Worm (Caenorhabditis elegans): ENCODE data around the gene spig-4.

DNA sequence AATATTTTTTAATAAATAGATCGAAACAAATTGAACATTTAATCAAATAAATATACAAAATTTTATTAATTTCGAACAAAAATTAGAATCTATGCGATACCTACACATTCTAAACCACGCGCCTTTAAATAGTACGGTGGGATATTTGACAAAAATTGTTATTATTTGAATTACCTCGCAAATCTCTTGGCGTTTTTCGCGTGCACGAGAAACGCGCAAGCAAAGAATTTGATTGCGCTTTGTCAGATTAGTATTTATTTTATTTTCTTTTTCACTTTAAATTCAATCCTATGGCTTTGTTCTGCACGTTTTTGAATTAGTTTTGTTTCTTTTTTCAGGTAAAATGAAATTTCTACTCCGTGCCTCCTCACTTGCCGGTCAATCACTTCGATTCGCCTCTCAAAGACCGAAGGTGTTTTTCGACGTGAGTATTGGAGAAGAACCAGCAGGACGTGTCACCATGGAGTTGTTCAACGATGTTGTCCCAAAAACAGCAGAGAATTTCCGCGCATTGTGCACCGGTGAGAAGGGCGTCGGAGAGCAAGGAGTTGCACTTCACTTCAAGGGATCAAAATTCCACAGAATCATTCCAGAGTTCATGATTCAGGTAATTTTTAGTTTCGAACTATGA, 49.2 kb upstream of the spig-4 start, which contains the start of gene cyn-1:
- TF ChIP-seq nhr-179 (tag; optimal IDR thresholded peaks at IDR 0.05) (no peak), C17E4.6 (GFP tag; IDR thresholded peaks at IDR 0.05) (no peak), ekl-4 (GFP tag; IDR thresholded peaks at IDR 0.05) (peak; percentile 44; the same call in 1 of the 2 replicates), F22D6.2 (tag; optimal IDR thresholded peaks at IDR 0.05) (peak; percentile 15), attf-6 (GFP tag; IDR thresholded peaks at IDR 0.05) (no peak), snpc-4 (GFP tag; optimal IDR thresholded peaks at IDR 0.05) (no peak), snpc-4 (tag; optimal IDR thresholded peaks at IDR 0.05) (peak; percentile 42 to 75 (median 59)), madf-10 (tag; optimal IDR thresholded peaks at IDR 0.05) (peak; percentile 51), unc-62 (GFP tag; optimal IDR thresholded peaks at IDR 0.05) (no peak), lir-1 (GFP tag; conservative IDR thresholded peaks at IDR 0.05) (no peak), ceh-58 (GFP tag; IDR thresholded peaks at IDR 0.05) (no peak), nhr-90 (tag; optimal IDR thresholded peaks at IDR 0.05) (no peak)

All from whole organism, young adult.